Worm (Caenorhabditis elegans) whole organism, L4 larva: ENCODE results near the gene zig-8.

Experiments
- D1046.2 ChIP-seq: fragments of 200-800 bp; sonication (Bioruptor generic); IDR thresholded peaks from 2 replicates; pipeline ENCODE4 v1.3.6; 2022; ENCODE audit warnings: missing genetic modification characterization, missing compliant biosample characterization
- F44E2.7 ChIP-seq: fragments of 200-800 bp; sonication (Bioruptor generic); IDR thresholded peaks from 2 replicates; pipeline ENCODE4 v2.1.2; 2022; ENCODE audit warnings: missing genetic modification characterization, missing compliant biosample characterization
- Y48G9A.11 ChIP-seq: fragments of 200-800 bp; sonication (Bioruptor generic); IDR thresholded peaks from 2 replicates; pipeline ENCODE4 v1.3.6; 2022; ENCODE audit warnings: missing genetic modification reagents, missing genetic modification characterization, missing compliant biosample characterization
- Y5F2A.4 ChIP-seq: fragments of 200-800 bp; sonication (Bioruptor generic); optimal IDR thresholded peaks from 2 replicates; lab custom pipeline; 2018; ENCODE audit warnings: mild to moderate bottlenecking, missing genetic modification characterization, missing compliant biosample characterization
- ZK546.5 ChIP-seq, 2 experiments: sonication (generic microtip); optimal IDR thresholded peaks; 2 replicates each; lab custom pipeline; 2017; ENCODE audit warnings: missing biosample characterization in 2 of 2, missing genetic modification characterization in 2 of 2
- aha-1 ChIP-seq: fragments of 150-350 bp; peaks from one replicate; lab custom pipeline; 2014; ENCODE audit warnings: missing biosample characterization, missing genetic modification characterization
- aly-2 ChIP-seq: sonication (generic microtip); optimal IDR thresholded peaks from 2 replicates; lab custom pipeline; 2018; ENCODE audit warnings: missing biosample characterization, missing genetic modification characterization
- attf-4 ChIP-seq: sonication (generic microtip); optimal IDR thresholded peaks from 3 replicates; lab custom pipeline; 2017; ENCODE audit warnings: missing biosample characterization, missing genetic modification characterization
- ceh-62 ChIP-seq: sonication (generic microtip); optimal IDR thresholded peaks from 2 replicates; lab custom pipeline; 2017; ENCODE audit warnings: missing biosample characterization, missing genetic modification characterization
- daf-12 ChIP-seq: fragments of 150-350 bp; optimal IDR thresholded peaks from 2 replicates; lab custom pipeline; 2014; ENCODE audit warnings: missing biosample characterization, missing genetic modification reagents, missing genetic modification characterization
- dpl-1 ChIP-seq: fragments of 150-350 bp; optimal IDR thresholded peaks from 2 replicates; lab custom pipeline; 2014; ENCODE audit warnings: missing biosample characterization, missing genetic modification reagents, missing genetic modification characterization
- duxl-1 ChIP-seq: sonication (generic microtip); optimal IDR thresholded peaks from 2 replicates; lab custom pipeline; 2016; ENCODE audit warnings: mild to moderate bottlenecking, missing genetic modification characterization, moderate library complexity, missing compliant biosample characterization; ENCODE audit not compliant: poor library complexity
- dve-1 ChIP-seq: sonication (generic microtip); optimal IDR thresholded peaks from 2 replicates; lab custom pipeline; 2017; ENCODE audit warnings: antibody characterized with exemption, mild to moderate bottlenecking, missing genetic modification characterization, missing compliant biosample characterization; ENCODE audit not compliant: insufficient read depth
- fos-1 ChIP-seq: fragments of 150-350 bp; optimal IDR thresholded peaks from 2 replicates; lab custom pipeline; 2014; ENCODE audit warnings: missing biosample characterization, missing genetic modification characterization
- gei-8 ChIP-seq: fragments of 200-800 bp; sonication (Bioruptor generic); optimal IDR thresholded peaks from 2 replicates; lab custom pipeline; 2018; ENCODE audit warnings: mild to moderate bottlenecking, missing genetic modification characterization, missing compliant biosample characterization
- hlh-11 ChIP-seq: fragments of 200-800 bp; sonication (Bioruptor generic); optimal IDR thresholded peaks from 2 replicates; lab custom pipeline; 2018; ENCODE audit warnings: mild to moderate bottlenecking, missing genetic modification characterization, missing compliant biosample characterization
- jun-1 ChIP-seq: fragments of 150-350 bp; optimal IDR thresholded peaks from 2 replicates; lab custom pipeline; 2014; ENCODE audit warnings: missing biosample characterization, missing genetic modification reagents, missing genetic modification characterization
- lim-7 ChIP-seq: fragments of 200-800 bp; sonication (Bioruptor generic); IDR thresholded peaks from 2 replicates; pipeline ENCODE4 v1.3.6; 2022; ENCODE audit warnings: missing genetic modification characterization, missing compliant biosample characterization
- lin-29 ChIP-seq: fragments of 200-800 bp; sonication (Bioruptor generic); IDR thresholded peaks from 2 replicates; pipeline ENCODE4 v1.3.6; 2022; ENCODE audit warnings: missing genetic modification reagents, missing genetic modification characterization, missing compliant biosample characterization
- lin-38 ChIP-seq: fragments of 200-800 bp; sonication (Bioruptor generic); IDR thresholded peaks from 2 replicates; pipeline ENCODE4 v1.3.6; 2022; ENCODE audit warnings: missing genetic modification reagents, missing genetic modification characterization, missing compliant biosample characterization
- lin-39 ChIP-seq: fragments of 150-350 bp; optimal IDR thresholded peaks from 2 replicates; lab custom pipeline; 2014; ENCODE audit warnings: missing biosample characterization, missing genetic modification reagents, missing genetic modification characterization
- madf-5 ChIP-seq, 2 experiments: fragments of 200-800 bp; sonication (Bioruptor generic); IDR thresholded peaks; 2 replicates each; pipeline ENCODE4 v1.3.6; 2022; ENCODE audit warnings: missing compliant biosample characterization in 2 of 2, missing genetic modification characterization in 2 of 2
- madf-9 ChIP-seq: fragments of 200-800 bp; sonication (Bioruptor generic); conservative IDR thresholded peaks from 2 replicates; pipeline ENCODE4 v1.3.6; 2022; ENCODE audit warnings: missing genetic modification reagents, missing genetic modification characterization, missing compliant biosample characterization
- mdl-1 ChIP-seq, 2 experiments: fragments of 150-350 bp in 1 of 2; sonication (generic microtip) in 1 of 2; optimal IDR thresholded peaks; 2 replicates each; lab custom pipeline; 2014 to 2017; ENCODE audit warnings: missing biosample characterization in 2 of 2, missing genetic modification characterization in 2 of 2
- mep-1 ChIP-seq: fragments of 150-350 bp; sonication (generic microtip); optimal IDR thresholded peaks from 3 replicates; lab custom pipeline; 2014; ENCODE audit warnings: missing biosample characterization, missing genetic modification characterization
- nhr-102 ChIP-seq: sonication (generic microtip); optimal IDR thresholded peaks from 2 replicates; lab custom pipeline; 2016; ENCODE audit warnings: mild to moderate bottlenecking, missing genetic modification characterization, moderate library complexity, missing compliant biosample characterization
- nhr-11 ChIP-seq: fragments of 150-350 bp; optimal IDR thresholded peaks from 2 replicates; lab custom pipeline; 2014; ENCODE audit warnings: missing biosample characterization, missing genetic modification characterization
- nhr-111 ChIP-seq: fragments of 200-800 bp; sonication (Bioruptor generic); optimal IDR thresholded peaks from 2 replicates; lab custom pipeline; 2018; ENCODE audit warnings: mild to moderate bottlenecking, missing genetic modification characterization, missing compliant biosample characterization
- nhr-237 ChIP-seq: sonication (generic microtip); optimal IDR thresholded peaks from 2 replicates; lab custom pipeline; 2017; ENCODE audit warnings: missing biosample characterization, missing genetic modification characterization
- nhr-25 ChIP-seq: sonication (generic microtip); optimal IDR thresholded peaks from 2 replicates; lab custom pipeline; 2017; ENCODE audit warnings: missing genetic modification characterization, mild to moderate bottlenecking, missing compliant biosample characterization, antibody characterized with exemption, moderate library complexity, borderline replicate concordance; ENCODE audit not compliant: insufficient read depth
- nhr-42 ChIP-seq: fragments of 200-800 bp; sonication (Bioruptor generic); IDR thresholded peaks from 2 replicates; pipeline ENCODE4 v1.3.6; 2022; ENCODE audit warnings: missing genetic modification characterization, missing compliant biosample characterization
- nhr-48 ChIP-seq: sonication (generic microtip); optimal IDR thresholded peaks from 2 replicates; lab custom pipeline; 2016; ENCODE audit warnings: mild to moderate bottlenecking, missing genetic modification characterization, missing compliant biosample characterization
- nhr-6 ChIP-seq: fragments of 150-350 bp; optimal IDR thresholded peaks from 2 replicates; lab custom pipeline; 2014; ENCODE audit warnings: missing biosample characterization, missing genetic modification characterization
- nhr-76 ChIP-seq: fragments of 150-350 bp; optimal IDR thresholded peaks from 2 replicates; lab custom pipeline; 2014; ENCODE audit warnings: missing biosample characterization, missing genetic modification characterization
- rbr-2 ChIP-seq: sonication (generic microtip); optimal IDR thresholded peaks from 2 replicates; lab custom pipeline; 2016; ENCODE audit warnings: missing genotype, missing genetic modification characterization, missing compliant biosample characterization
- saeg-2 ChIP-seq: fragments of 200-800 bp; sonication (Bioruptor generic); IDR thresholded peaks from 2 replicates; pipeline ENCODE4 v1.3.6; 2022; ENCODE audit warnings: missing genetic modification reagents, missing genetic modification characterization, missing compliant biosample characterization
- sdz-12 ChIP-seq: fragments of 200-800 bp; sonication (Bioruptor generic); optimal IDR thresholded peaks from 2 replicates; lab custom pipeline; 2018; ENCODE audit warnings: mild to moderate bottlenecking, missing genetic modification characterization, missing compliant biosample characterization
- set-16 ChIP-seq: fragments of 200-800 bp; sonication (Bioruptor generic); IDR thresholded peaks from 2 replicates; pipeline ENCODE4 v1.3.6; 2022; ENCODE audit warnings: missing genetic modification reagents, missing genetic modification characterization, missing compliant biosample characterization
- skn-1 ChIP-seq: fragments of 150-350 bp; optimal IDR thresholded peaks from 2 replicates; lab custom pipeline; 2014; ENCODE audit warnings: missing biosample characterization, missing genetic modification characterization
- tra-1 ChIP-seq: fragments of 200-800 bp; sonication (Bioruptor generic); IDR thresholded peaks from 2 replicates; pipeline ENCODE4 v1.3.6; 2022; ENCODE audit warnings: missing genetic modification reagents, missing genetic modification characterization, missing compliant biosample characterization
- unc-130 ChIP-seq: sonication (generic microtip); optimal IDR thresholded peaks from 2 replicates; lab custom pipeline; 2016; ENCODE audit warnings: missing genetic modification reagents, missing genetic modification characterization, missing compliant biosample characterization
- zag-1 ChIP-seq: fragments of 150-350 bp; optimal IDR thresholded peaks from 2 replicates; lab custom pipeline; 2014; ENCODE audit warnings: missing biosample characterization, missing genetic modification characterization
- zfp-3 ChIP-seq: fragments of 200-800 bp; sonication (Bioruptor generic); conservative IDR thresholded peaks from 2 replicates; pipeline ENCODE4 v1.3.6; 2022; ENCODE audit warnings: missing genetic modification reagents, missing genetic modification characterization, missing compliant biosample characterization
- zip-2 ChIP-seq: fragments of 150-350 bp; optimal IDR thresholded peaks from 2 replicates; lab custom pipeline; 2014; ENCODE audit warnings: missing biosample characterization, missing genetic modification characterization
- ztf-11 ChIP-seq: fragments of 150-350 bp; optimal IDR thresholded peaks from 2 replicates; lab custom pipeline; 2014; ENCODE audit warnings: missing biosample characterization, missing genetic modification characterization

The zig-8 gene

DNA sequence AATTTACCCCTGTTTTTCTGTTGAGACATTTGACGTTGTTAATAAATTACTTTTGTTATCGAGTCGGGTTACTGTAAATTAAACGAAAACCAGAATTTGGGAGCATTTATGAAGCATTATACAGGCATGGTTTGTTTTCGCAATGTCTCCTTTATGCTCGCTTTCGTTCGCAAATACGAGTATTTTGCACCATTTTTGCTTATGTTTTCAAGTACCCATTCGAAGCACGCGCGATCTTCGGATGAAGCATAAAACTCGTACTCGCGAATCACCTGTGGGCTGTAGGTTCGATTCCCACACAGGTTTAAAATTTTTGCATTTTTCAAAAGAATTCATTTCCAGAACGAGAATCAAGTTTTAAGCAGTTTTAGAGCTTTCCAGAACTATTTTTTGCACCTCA is 45.3 kb downstream of the zig-8 start:
- TF ChIP-seq ztf-11 (tag; lab: Kevin White, UChicago) (no peak), aha-1 (tag; lab: Kevin White, UChicago) (peak; percentile 96)
- TF ChIP-seq, all 104 proteins: peak for 1

DNA sequence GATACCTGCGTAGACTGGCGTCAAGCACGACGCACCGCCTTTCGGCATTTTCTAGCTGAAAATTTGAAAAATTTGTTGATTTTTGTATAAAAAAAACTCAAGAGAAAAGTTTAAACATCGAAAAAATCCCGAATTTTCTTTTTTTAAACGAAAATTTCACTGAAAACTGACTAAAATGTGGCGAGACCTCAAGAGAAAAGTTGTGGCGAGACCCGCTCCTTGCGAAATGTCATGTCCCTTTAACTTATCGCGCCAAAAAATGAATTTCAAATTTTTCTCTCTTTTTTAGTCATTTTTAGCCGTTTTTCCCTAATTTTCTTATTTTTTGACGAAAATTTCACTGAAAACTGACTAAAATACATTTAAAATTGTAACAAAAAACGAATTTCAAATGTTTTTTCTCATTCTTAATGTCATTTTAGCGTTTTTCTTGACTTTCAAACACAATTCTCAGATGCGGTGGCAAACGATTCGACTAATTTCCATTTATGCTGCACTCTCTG is 49.9 kb downstream of the zig-8 start, which contains the start of the genes snpc-1.2 and Y39E4B.5:
snpc-1.2 (minus strand) TSS at position 78 of the 503 bp plus-strand sequence.
Y39E4B.5 (plus strand) TSS at position 453 of the 503 bp plus-strand sequence.
- TF ChIP-seq aha-1 (tag; lab: Kevin White, UChicago) (peak; percentile 65), nhr-6 (tag; lab: Kevin White, UChicago) (no peak), nhr-237 (tag; lab: Kevin White, UChicago) (no peak), ztf-11 (tag; lab: Kevin White, UChicago) (no peak), madf-9 (GFP tag; lab: Robert Waterston, UW) (no peak)

ce11 chrIII:13173687-13174086 is 54.1 kb downstream of the zig-8 start:
- TF ChIP-seq nhr-48 (no peak), nhr-102 (no peak), tra-1 (GFP tag; lab: Robert Waterston, UW) (no peak), set-16 (no peak), hlh-11 (tag; lab: Kevin White, UChicago) (no peak), dpl-1 (GFP tag; lab: Kevin White, UChicago) (no peak), duxl-1 (tag; lab: Kevin White, UChicago) (no peak), daf-12 (no peak)

DNA sequence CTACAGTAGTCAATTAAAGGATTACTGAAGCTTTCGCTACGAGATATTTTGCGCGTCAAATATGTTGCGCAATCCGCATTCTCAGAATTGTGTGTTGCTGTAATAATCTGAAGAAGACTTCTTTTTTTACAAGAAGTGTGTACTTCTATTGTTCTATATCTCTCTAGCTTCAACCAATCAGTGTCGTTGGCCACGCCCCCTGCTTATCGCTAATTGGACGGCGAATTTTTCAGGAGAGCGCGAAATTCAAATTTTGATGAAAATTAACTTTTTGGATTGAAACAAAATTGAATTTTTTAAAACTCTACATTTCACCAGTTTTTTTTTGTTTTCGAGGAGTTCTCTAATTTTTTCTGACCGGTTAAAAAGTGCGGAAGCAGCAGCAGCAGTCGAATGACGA is 57.3 kb downstream of the zig-8 start:
- no peak for TF ChIP-seq zfp-3 (GFP tag; lab: Robert Waterston, UW)
- TF ChIP-seq nhr-11 (tag; lab: Kevin White, UChicago) = no peak
- TF ChIP-seq Y5F2A.4 = no peak
- TF ChIP-seq fos-1 (tag; lab: Kevin White, UChicago) = no peak
- no peak for TF ChIP-seq rbr-2 (tag; lab: Kevin White, UChicago)
- TF ChIP-seq D1046.2 = no peak
- TF ChIP-seq nhr-76 = no peak
- no peak for TF ChIP-seq lim-7 (GFP tag; lab: Robert Waterston, UW)
- TF ChIP-seq nhr-111 (GFP tag; lab: Kevin White, UChicago) = no peak
- no peak for TF ChIP-seq aly-2
- TF ChIP-seq mdl-1 (tag; optimal IDR thresholded peaks at IDR 0.05; lab: Kevin White, UChicago) = no peak
- TF ChIP-seq zip-2 (tag; lab: Kevin White, UChicago) = no peak
- TF ChIP-seq duxl-1 (tag; lab: Kevin White, UChicago) = no peak
- TF ChIP-seq ceh-62 = no peak

- no peak for TF ChIP-seq sdz-12
- no peak for TF ChIP-seq F44E2.7
- TF ChIP-seq madf-5 (GFP tag; IDR thresholded peaks at IDR 0.05; lab: Robert Waterston, UW) = no peak
- no peak for TF ChIP-seq lin-38
- no peak for TF ChIP-seq saeg-2 (GFP tag; lab: Robert Waterston, UW)
- no peak for TF ChIP-seq duxl-1 (tag; lab: Kevin White, UChicago)
- no peak for TF ChIP-seq skn-1
- no peak for TF ChIP-seq zfp-3 (GFP tag; lab: Robert Waterston, UW)
- no peak for TF ChIP-seq unc-130 (GFP tag; lab: Kevin White, UChicago)
- TF ChIP-seq gei-8 (GFP tag; lab: Kevin White, UChicago) = no peak
- TF ChIP-seq jun-1 (tag; lab: Kevin White, UChicago) = no peak
- no peak for TF ChIP-seq nhr-42 (GFP tag; lab: Robert Waterston, UW)
- TF ChIP-seq dve-1 (tag; lab: Kevin White, UChicago) = peak; percentile 84
- no peak for TF ChIP-seq nhr-25 (tag; lab: Kevin White, UChicago)
- no peak for TF ChIP-seq lin-29 (GFP tag; lab: Robert Waterston, UW)
- TF ChIP-seq fos-1 (tag; lab: Kevin White, UChicago) = no peak
- no peak for TF ChIP-seq zag-1 (tag; lab: Kevin White, UChicago)
- TF ChIP-seq tra-1 (GFP tag; lab: Robert Waterston, UW) = no peak
- no peak for TF ChIP-seq attf-4 (tag; lab: Kevin White, UChicago)
- no peak for TF ChIP-seq ZK546.5 (tag; optimal IDR thresholded peaks at IDR 0.05; lab: Kevin White, UChicago)
- no peak for TF ChIP-seq ceh-62
- peak; percentile 35 for TF ChIP-seq mep-1
- no peak for TF ChIP-seq nhr-11 (tag; lab: Kevin White, UChicago)
- TF ChIP-seq Y48G9A.11 (GFP tag; lab: Robert Waterston, UW) = no peak
- TF ChIP-seq lin-39 (tag; lab: Kevin White, UChicago) = no peak
Measured at ce11 chrIII:13182003-13182402, 62.4 kb downstream of the zig-8 start.
